Fruit fly (Drosophila melanogaster): ENCODE data around the gene Mesh1.

The Mesh1 gene

DNA sequence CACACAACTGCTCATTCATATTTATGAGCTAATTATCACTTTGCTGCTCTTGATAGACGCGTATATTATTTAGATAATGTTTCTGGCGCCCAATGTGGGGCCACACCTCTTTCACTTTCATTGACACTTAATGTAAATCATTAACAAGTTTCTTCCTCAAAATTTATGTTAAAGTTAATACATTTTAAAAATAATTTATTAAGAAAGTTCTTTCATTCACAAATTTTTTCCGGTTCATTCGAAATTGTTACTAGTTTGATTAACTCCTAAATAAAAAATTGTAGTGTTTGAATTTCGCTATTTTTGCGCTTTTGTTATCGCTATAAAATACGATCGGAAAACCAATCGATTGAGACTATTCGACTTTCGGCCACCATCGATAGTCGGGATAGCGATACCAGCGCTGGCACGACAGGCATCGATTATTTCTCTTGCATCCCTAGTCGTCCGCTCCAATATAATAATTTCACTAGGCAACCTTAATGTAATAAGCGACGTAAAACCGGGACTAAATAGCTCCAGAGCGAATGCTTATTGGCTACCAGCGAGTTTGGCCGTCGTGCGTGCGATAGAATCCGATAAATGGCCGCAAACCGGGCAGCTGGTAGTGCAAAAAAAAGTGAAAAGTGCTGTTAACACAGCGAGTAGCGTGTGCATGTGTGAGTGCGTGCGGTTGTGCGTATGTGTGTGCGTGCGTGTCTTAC lies 26.6 kb upstream of the Mesh1 start, which contains the start of gene Usp1 (continued):
- no peak for TF ChIP-seq CG16815 (GFP tag; optimal IDR thresholded peaks at IDR 0.05)
- no peak for TF ChIP-seq Lpt (GFP tag; optimal IDR thresholded peaks at IDR 0.05)
- peak; percentile 75 for TF ChIP-seq CG17186 (GFP tag; optimal IDR thresholded peaks at IDR 0.05)
- TF ChIP-seq fd96Cb (tag; optimal IDR thresholded peaks at IDR 0.05): no peak
- TF ChIP-seq Sin3A (optimal IDR thresholded peaks at IDR 0.05): peak; percentile 72
- TF ChIP-seq Hr39 (optimal IDR thresholded peaks at IDR 0.05): no peak
- no peak for TF ChIP-seq CG31224 (GFP tag; IDR thresholded peaks at IDR 0.05)
- no peak for TF ChIP-seq ac (GFP tag; optimal IDR thresholded peaks at IDR 0.05)
- no peak for TF ChIP-seq shn (GFP tag; optimal IDR thresholded peaks at IDR 0.05)
- TF ChIP-seq ems (GFP tag; optimal IDR thresholded peaks at IDR 0.05): no peak
- no peak for TF ChIP-seq lmd (GFP tag; IDR thresholded peaks at IDR 0.05)
- TF ChIP-seq CG31388 (GFP tag; optimal IDR thresholded peaks at IDR 0.05): no peak
- no peak for TF ChIP-seq esg (GFP tag; conservative IDR thresholded peaks at IDR 0.05)
- no peak for TF ChIP-seq croc (GFP tag; conservative IDR thresholded peaks at IDR 0.05)
- TF ChIP-seq CG10147 (GFP tag; optimal IDR thresholded peaks at IDR 0.05): no peak
- TF ChIP-seq Ravus (GFP tag; IDR thresholded peaks at IDR 0.05): no peak
- no peak for TF ChIP-seq B-H2 (GFP tag; optimal IDR thresholded peaks at IDR 0.05)
- TF ChIP-seq CG5180 (GFP tag; optimal IDR thresholded peaks at IDR 0.05): no peak
- peak; percentile 76 for TF ChIP-seq Blimp-1 (GFP tag; optimal IDR thresholded peaks at IDR 0.05)
- TF ChIP-seq Awh (GFP tag; IDR thresholded peaks at IDR 0.05): no peak
- no peak for TF ChIP-seq CG33557 (GFP tag; optimal IDR thresholded peaks at IDR 0.05)
- 0 out of 2 replicates have a peak, but pooled peaks have one; percentile 20 for TF ChIP-seq Rfx (GFP tag; IDR thresholded peaks at IDR 0.05)
- TF ChIP-seq Xrp1 (GFP tag; IDR thresholded peaks at IDR 0.05): 0 out of 2 replicates have a peak, but pooled peaks have one; percentile 8
- no peak for TF ChIP-seq CG1832 (GFP tag; optimal IDR thresholded peaks at IDR 0.05)
- TF ChIP-seq D (optimal IDR thresholded peaks at IDR 0.05): peak; percentile 73
- no peak for TF ChIP-seq D (GFP tag; optimal IDR thresholded peaks at IDR 0.05)
- TF ChIP-seq dati (GFP tag; IDR thresholded peaks at IDR 0.05): no peak
- TF ChIP-seq dimm (GFP tag; IDR thresholded peaks at IDR 0.05): no peak
- no peak for TF ChIP-seq Atf-2 (GFP tag; optimal IDR thresholded peaks at IDR 0.05)
- TF ChIP-seq CG4730 (GFP tag; IDR thresholded peaks at IDR 0.05): no peak
- TF ChIP-seq salm (tag; optimal IDR thresholded peaks at IDR 0.05): no peak
- TF ChIP-seq CG13775 (GFP tag; optimal IDR thresholded peaks at IDR 0.05): no peak
- no peak for TF ChIP-seq sens-2 (GFP tag; IDR thresholded peaks at IDR 0.05)
- no peak for TF ChIP-seq CG13296 (GFP tag; optimal IDR thresholded peaks at IDR 0.05)
- TF ChIP-seq Fer1 (GFP tag; optimal IDR thresholded peaks at IDR 0.05): no peak
- TF ChIP-seq Tbp (GFP tag; optimal IDR thresholded peaks at IDR 0.05): no peak
- TF ChIP-seq Oli (tag; optimal IDR thresholded peaks at IDR 0.05): no peak
- peak; percentile 87 for TF ChIP-seq hbn (GFP tag; IDR thresholded peaks at IDR 0.05; ENCODE audit: partially characterized antibody)
- no peak for TF ChIP-seq stc (GFP tag; IDR thresholded peaks at IDR 0.05)
- TF ChIP-seq Sox102F (GFP tag; optimal IDR thresholded peaks at IDR 0.05): no peak
- TF ChIP-seq Dip3 (GFP tag; optimal IDR thresholded peaks at IDR 0.05): no peak
- TF ChIP-seq bbx (GFP tag; IDR thresholded peaks at IDR 0.05; ENCODE audit: partially characterized antibody): peak; percentile 97
- TF ChIP-seq CG9437 (GFP tag; optimal IDR thresholded peaks at IDR 0.05): peak; percentile 73
- no peak for TF ChIP-seq CG15479 (GFP tag; optimal IDR thresholded peaks at IDR 0.05)
- TF ChIP-seq CG3065 (GFP tag; optimal IDR thresholded peaks at IDR 0.05): no peak
- no peak for TF ChIP-seq CG17328 (GFP tag; IDR thresholded peaks at IDR 0.05)
- TF ChIP-seq vnd (GFP tag; IDR thresholded peaks at IDR 0.05; ENCODE audit: partially characterized antibody): peak; percentile 94
- peak; percentile 95 for TF ChIP-seq CG42726 (GFP tag; IDR thresholded peaks at IDR 0.05; ENCODE audit: partially characterized antibody)
- TF ChIP-seq CG16779 (GFP tag; IDR thresholded peaks at IDR 0.05): no peak
- peak; percentile 96 for TF ChIP-seq nerfin-2 (GFP tag; IDR thresholded peaks at IDR 0.05; ENCODE audit: partially characterized antibody)
- no peak for TF ChIP-seq CG11723 (GFP tag; optimal IDR thresholded peaks at IDR 0.05)
